Fruit fly (Drosophila melanogaster) whole organism, embryonic: ENCODE results near the gene KdelR.

Source experiments
- Antp ChIP-seq: fragments of 200-800 bp; sonication (Bioruptor generic); optimal IDR thresholded peaks from 3 replicates; lab custom pipeline; 2016; ENCODE audit warnings: missing biosample characterization, missing genetic modification characterization
- Bgb ChIP-seq: fragments of 200-800 bp; sonication (Bioruptor generic); IDR thresholded peaks from 2 replicates; pipeline ENCODE4 v1.3.6; 2022; ENCODE audit warnings: missing biosample characterization, missing genetic modification characterization; ENCODE audit not compliant: partially characterized antibody
- CG10209 ChIP-seq: fragments of 200-800 bp; sonication (Bioruptor generic); optimal IDR thresholded peaks from 3 replicates; lab custom pipeline; 2017; ENCODE audit warnings: missing biosample characterization, mild to moderate bottlenecking, missing genetic modification characterization, missing genetic modification reagents
- CG10959 ChIP-seq: fragments of 200-800 bp; sonication (Bioruptor generic); IDR thresholded peaks from 2 replicates; pipeline ENCODE4 v1.3.6; 2022; ENCODE audit warnings: missing biosample characterization, missing genetic modification characterization
- CG11398 ChIP-seq: fragments of 200-800 bp; sonication (Bioruptor generic); optimal IDR thresholded peaks from 2 replicates; lab custom pipeline; 2016; ENCODE audit warnings: missing biosample characterization, missing genetic modification characterization
- CG11456 ChIP-seq: fragments of 200-800 bp; sonication (Bioruptor generic); IDR thresholded peaks from 3 replicates; pipeline ENCODE4 v1.3.6; 2022; ENCODE audit warnings: missing biosample characterization, missing genetic modification characterization
- CG13287 ChIP-seq: fragments of 200-800 bp; sonication (Bioruptor generic); IDR thresholded peaks from 2 replicates; pipeline ENCODE4 v1.3.6; 2022; ENCODE audit warnings: missing biosample characterization, missing genetic modification characterization; ENCODE audit not compliant: partially characterized antibody
- CG13296 ChIP-seq: fragments of 200-800 bp; sonication (Bioruptor generic); optimal IDR thresholded peaks from 3 replicates; lab custom pipeline; 2018; ENCODE audit warnings: missing biosample characterization, mild to moderate bottlenecking, missing genetic modification characterization
- CG14050 ChIP-seq: fragments of 200-800 bp; sonication (Bioruptor generic); IDR thresholded peaks from 3 replicates; pipeline ENCODE4 v1.3.6; 2022; ENCODE audit warnings: missing biosample characterization, missing genetic modification characterization
- CG14667 ChIP-seq: fragments of 200-800 bp; sonication (Bioruptor generic); IDR thresholded peaks from 2 replicates; pipeline ENCODE4 v1.3.6; 2022; ENCODE audit warnings: missing biosample characterization, missing genetic modification characterization
- CG15696 ChIP-seq: fragments of 200-800 bp; sonication (Bioruptor generic); optimal IDR thresholded peaks from 2 replicates; lab custom pipeline; 2019; ENCODE audit warnings: missing biosample characterization, mild to moderate bottlenecking, missing genetic modification characterization, moderate library complexity
- CG17361 ChIP-seq: fragments of 200-800 bp; sonication (Bioruptor generic); IDR thresholded peaks from 3 replicates; pipeline ENCODE4 v1.3.6; 2022; ENCODE audit warnings: missing biosample characterization, missing genetic modification characterization
- CG17385 ChIP-seq: fragments of 200-800 bp; sonication (Bioruptor generic); optimal IDR thresholded peaks from 3 replicates; lab custom pipeline; 2018; ENCODE audit warnings: missing biosample characterization, mild to moderate bottlenecking, missing genetic modification characterization
- CG2120 ChIP-seq: fragments of 200-800 bp; sonication (Bioruptor generic); optimal IDR thresholded peaks from 3 replicates; lab custom pipeline; 2016; ENCODE audit warnings: missing biosample characterization, missing genetic modification characterization
- CG31224 ChIP-seq: fragments of 200-800 bp; sonication (Bioruptor generic); IDR thresholded peaks from 2 replicates; pipeline ENCODE4 v1.3.6; 2022; ENCODE audit warnings: missing biosample characterization, missing genetic modification characterization
- CG32772 ChIP-seq: fragments of 200-800 bp; sonication (Bioruptor generic); IDR thresholded peaks from 2 replicates; pipeline ENCODE4 v1.3.6; 2022; ENCODE audit warnings: missing biosample characterization, missing genetic modification characterization
- CG3407 ChIP-seq: fragments of 200-800 bp; sonication (Bioruptor generic); optimal IDR thresholded peaks from 2 replicates; lab custom pipeline; 2018; ENCODE audit warnings: missing biosample characterization, mild to moderate bottlenecking, missing genetic modification characterization
- CG4360 ChIP-seq: fragments of 200-800 bp; sonication (Bioruptor generic); IDR thresholded peaks from 2 replicates; pipeline ENCODE4 v1.3.6; 2022; ENCODE audit warnings: missing biosample characterization, missing genetic modification characterization
- CG43689 ChIP-seq: fragments of 200-800 bp; sonication (Bioruptor generic); IDR thresholded peaks from 2 replicates; pipeline ENCODE4 v1.3.6; 2022; ENCODE audit warnings: missing biosample characterization, missing genetic modification characterization
- CG4820 ChIP-seq: fragments of 200-800 bp; sonication (Bioruptor generic); optimal IDR thresholded peaks from 3 replicates; lab custom pipeline; 2016; ENCODE audit warnings: missing biosample characterization, missing genetic modification characterization
- CG6272 ChIP-seq: fragments of 200-800 bp; sonication (Bioruptor generic); IDR thresholded peaks from 2 replicates; pipeline ENCODE4 v1.3.6; 2022; ENCODE audit warnings: missing biosample characterization, missing genetic modification characterization
- CG6765 ChIP-seq: fragments of 200-800 bp; sonication (Bioruptor generic); optimal IDR thresholded peaks from 3 replicates; lab custom pipeline; 2017; ENCODE audit warnings: missing biosample characterization, mild to moderate bottlenecking, missing genetic modification characterization
- CG7745 ChIP-seq: fragments of 200-800 bp; sonication (Bioruptor generic); optimal IDR thresholded peaks from 2 replicates; lab custom pipeline; 2018; ENCODE audit warnings: missing biosample characterization, mild to moderate bottlenecking, missing genetic modification characterization, moderate library complexity
- CG7987 ChIP-seq: fragments of 200-800 bp; sonication (Bioruptor generic); optimal IDR thresholded peaks from 2 replicates; lab custom pipeline; 2018; ENCODE audit warnings: missing biosample characterization, mild to moderate bottlenecking, missing genetic modification characterization, moderate library complexity
- CG9932 ChIP-seq: fragments of 200-800 bp; sonication (Bioruptor generic); IDR thresholded peaks from 2 replicates; pipeline ENCODE4 v1.3.6; 2022; ENCODE audit warnings: missing biosample characterization, missing genetic modification characterization
- Doc3 ChIP-seq: fragments of 200-800 bp; sonication (Bioruptor generic); IDR thresholded peaks from 3 replicates; pipeline ENCODE4 v1.3.6; 2022; ENCODE audit warnings: missing biosample characterization, missing genetic modification characterization; ENCODE audit not compliant: partially characterized antibody
- H15 ChIP-seq: fragments of 200-800 bp; sonication (Bioruptor generic); IDR thresholded peaks from 3 replicates; pipeline ENCODE4 v1.3.6; 2022; ENCODE audit warnings: missing biosample characterization, missing genetic modification characterization
- Lim3 ChIP-seq: fragments of 200-800 bp; sonication (Bioruptor generic); IDR thresholded peaks from 2 replicates; pipeline ENCODE4 v1.3.6; 2022; ENCODE audit warnings: missing biosample characterization, missing genetic modification characterization
- Oli ChIP-seq: fragments of 200-800 bp; sonication (Bioruptor generic); optimal IDR thresholded peaks from 2 replicates; lab custom pipeline; 2018; ENCODE audit warnings: missing biosample characterization, mild to moderate bottlenecking, missing genetic modification characterization, moderate library complexity
- PHDP ChIP-seq: fragments of 200-800 bp; sonication (Bioruptor generic); optimal IDR thresholded peaks from 3 replicates; lab custom pipeline; 2018; ENCODE audit warnings: missing biosample characterization, mild to moderate bottlenecking, missing genetic modification characterization, moderate library complexity
- Six4 ChIP-seq: fragments of 200-800 bp; sonication (Bioruptor generic); optimal IDR thresholded peaks from 2 replicates; lab custom pipeline; 2016; ENCODE audit warnings: missing biosample characterization, missing genetic modification characterization
- Xrp1 ChIP-seq: fragments of 200-800 bp; sonication (Bioruptor generic); IDR thresholded peaks from 2 replicates; pipeline ENCODE4 v1.3.6; 2022; ENCODE audit warnings: missing biosample characterization, missing genetic modification characterization
- abd-A ChIP-seq: fragments of 200-800 bp; sonication (Bioruptor generic); optimal IDR thresholded peaks from 3 replicates; lab custom pipeline; 2019; ENCODE audit warnings: missing biosample characterization, mild to moderate bottlenecking, missing genetic modification characterization, moderate library complexity
- bowl ChIP-seq: fragments of 200-800 bp; sonication (Bioruptor generic); IDR thresholded peaks from 2 replicates; pipeline ENCODE4 v1.3.6; 2022; ENCODE audit warnings: missing biosample characterization, missing genetic modification characterization
- br ChIP-seq: fragments of >200 bp; optimal IDR thresholded peaks from 2 replicates; lab custom pipeline; 2017
- btn ChIP-seq: fragments of 200-800 bp; sonication (Bioruptor generic); optimal IDR thresholded peaks from 2 replicates; lab custom pipeline; 2016; ENCODE audit warnings: missing biosample characterization, missing genetic modification characterization
- dan ChIP-seq: fragments of 200-800 bp; sonication (Bioruptor generic); IDR thresholded peaks from 2 replicates; pipeline ENCODE4 v1.3.6; 2022; ENCODE audit warnings: missing biosample characterization, missing genetic modification characterization
- ewg ChIP-seq: fragments of 200-800 bp; sonication (Bioruptor generic); optimal IDR thresholded peaks from 3 replicates; lab custom pipeline; 2017; ENCODE audit warnings: mild to moderate bottlenecking, missing biosample characterization, missing genetic modification reagents, missing genetic modification characterization
- eyg ChIP-seq: fragments of 200-800 bp; sonication (Bioruptor generic); optimal IDR thresholded peaks from 3 replicates; lab custom pipeline; 2016; ENCODE audit warnings: missing biosample characterization, missing genetic modification characterization
- gfzf ChIP-seq: fragments of 200-800 bp; sonication (Bioruptor generic); optimal IDR thresholded peaks from 2 replicates; lab custom pipeline; 2016; ENCODE audit warnings: missing biosample characterization, mild to moderate bottlenecking, missing genetic modification characterization, moderate library complexity
- gsb-n ChIP-seq: fragments of 200-800 bp; sonication (Bioruptor generic); optimal IDR thresholded peaks from 3 replicates; lab custom pipeline; 2018; ENCODE audit warnings: missing biosample characterization, mild to moderate bottlenecking, missing genetic modification characterization
- ham ChIP-seq: fragments of 200-800 bp; sonication (Bioruptor generic); IDR thresholded peaks from 2 replicates; pipeline ENCODE4 v1.3.6; 2022; ENCODE audit warnings: missing biosample characterization, missing genetic modification characterization
- kay ChIP-seq: fragments of 200-800 bp; sonication (Bioruptor generic); optimal IDR thresholded peaks from 2 replicates; lab custom pipeline; 2016; ENCODE audit warnings: missing biosample characterization, missing genetic modification characterization
- knrl ChIP-seq: fragments of 200-800 bp; sonication (Bioruptor generic); IDR thresholded peaks from 3 replicates; pipeline ENCODE4 v1.3.6; 2022; ENCODE audit warnings: missing biosample characterization, missing genetic modification characterization; ENCODE audit not compliant: partially characterized antibody
- lilli ChIP-seq: fragments of 200-800 bp; sonication (Bioruptor generic); optimal IDR thresholded peaks from 3 replicates; lab custom pipeline; 2016; ENCODE audit warnings: missing biosample characterization, missing genetic modification characterization
- mam ChIP-seq: fragments of 200-800 bp; sonication (Bioruptor generic); optimal IDR thresholded peaks from 3 replicates; lab custom pipeline; 2016; ENCODE audit warnings: missing biosample characterization, missing genetic modification characterization
- run ChIP-seq: fragments of 200-800 bp; sonication (Bioruptor generic); optimal IDR thresholded peaks from 3 replicates; lab custom pipeline; 2018; ENCODE audit warnings: missing biosample characterization, mild to moderate bottlenecking, missing genetic modification characterization
- stwl ChIP-seq: fragments of 200-800 bp; sonication (Bioruptor generic); optimal IDR thresholded peaks from 3 replicates; lab custom pipeline; 2018; ENCODE audit warnings: missing biosample characterization, mild to moderate bottlenecking, missing genetic modification characterization, moderate library complexity
- toy ChIP-seq: fragments of 200-800 bp; sonication (Bioruptor generic); IDR thresholded peaks from 2 replicates; pipeline ENCODE4 v1.3.6; 2022; ENCODE audit warnings: missing biosample characterization, missing genetic modification characterization
- vnd ChIP-seq: fragments of 200-800 bp; sonication (Bioruptor generic); IDR thresholded peaks from 3 replicates; pipeline ENCODE4 v1.3.6; 2022; ENCODE audit warnings: missing biosample characterization, missing genetic modification characterization; ENCODE audit not compliant: partially characterized antibody
- zen2 ChIP-seq: fragments of 200-800 bp; sonication (Bioruptor generic); IDR thresholded peaks from 3 replicates; pipeline ENCODE4 v1.3.6; 2022; ENCODE audit warnings: missing biosample characterization, missing genetic modification characterization; ENCODE audit not compliant: partially characterized antibody

The KdelR gene

DNA sequence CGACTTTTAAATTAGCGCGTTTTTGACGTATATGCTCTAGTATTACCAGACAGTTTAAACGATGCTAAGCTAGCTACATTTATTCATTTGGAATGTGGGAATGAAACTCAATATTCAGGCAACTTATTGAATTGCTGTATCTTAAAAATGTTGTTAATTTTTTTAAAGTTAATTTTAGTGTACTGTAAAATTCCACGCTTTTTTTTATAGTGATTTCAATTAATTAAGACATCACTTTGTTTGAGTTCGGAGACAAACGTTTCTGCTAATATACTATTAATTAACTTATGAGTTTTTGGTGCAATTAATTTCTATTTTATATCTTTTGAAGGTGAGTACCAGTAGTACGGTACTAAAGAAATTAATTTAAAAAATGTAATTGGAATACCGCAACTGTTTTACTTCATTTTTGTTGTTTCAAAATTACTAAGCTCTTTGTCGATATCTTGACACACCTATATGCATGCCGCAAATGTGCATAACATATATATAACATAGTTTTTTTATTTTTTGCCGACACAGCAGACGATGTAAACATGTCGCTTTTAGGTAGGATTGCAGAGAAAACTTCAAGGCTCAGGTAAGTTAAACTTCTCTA is 40.4 kb upstream of the KdelR start, which contains the start of the genes Cdk1 and mRpS7:
Gene Cdk1, minus strand, starts transcription at position 55 of the 598 bp plus-strand sequence.
Gene mRpS7, plus strand, starts transcription at position 455 of the 598 bp plus-strand sequence.
- TF ChIP-seq dan (GFP tag; lab: Robert Waterston, UW): no peak
- peak; percentile 68 for TF ChIP-seq CG17385
- TF ChIP-seq lilli: peak; percentile 71
- TF ChIP-seq CG7987 (GFP tag; lab: Kevin White, UChicago): no peak
- TF ChIP-seq eyg: no peak
- peak; percentile 60 for TF ChIP-seq CG15696 (tag; lab: Kevin White, UChicago)
- no peak for TF ChIP-seq Bgb
- no peak for TF ChIP-seq kay (GFP tag; lab: Kevin White, UChicago)
- no peak for TF ChIP-seq CG6765
- TF ChIP-seq CG9932 (GFP tag; lab: Robert Waterston, UW): peak; percentile 35; the same call in 1 of the 2 replicates
- TF ChIP-seq CG14667: no peak; the same call in 1 of the 2 replicates
- peak; percentile 76 for TF ChIP-seq gsb-n (tag; lab: Kevin White, UChicago)
- peak; percentile 92 for TF ChIP-seq CG17361 (GFP tag; lab: Robert Waterston, UW)
- TF ChIP-seq zen2 (GFP tag; lab: Robert Waterston, UW): no peak
- no peak for TF ChIP-seq br (lab: Kevin White, UChicago)
- peak; percentile 72 for TF ChIP-seq CG32772 (GFP tag; lab: Robert Waterston, UW)
- TF ChIP-seq CG14050 (GFP tag; lab: Robert Waterston, UW): peak; percentile 41; the same call in 1 of the 3 replicates
- no peak for TF ChIP-seq knrl (GFP tag; lab: Robert Waterston, UW)
- no peak for TF ChIP-seq CG10959 (GFP tag; lab: Robert Waterston, UW)
- no peak for TF ChIP-seq ham
- peak; percentile 81 for TF ChIP-seq PHDP (tag; lab: Kevin White, UChicago)
- TF ChIP-seq abd-A (tag; lab: Kevin White, UChicago): no peak
- TF ChIP-seq vnd (GFP tag; lab: Robert Waterston, UW): no peak
- TF ChIP-seq CG2120 (GFP tag; lab: Kevin White, UChicago): peak; percentile 80
- no peak for TF ChIP-seq CG11398 (GFP tag; lab: Kevin White, UChicago)
- no peak for TF ChIP-seq CG4360 (GFP tag; lab: Robert Waterston, UW)
- TF ChIP-seq Lim3 (GFP tag; lab: Robert Waterston, UW): no peak
- TF ChIP-seq Oli: peak; percentile 77
- TF ChIP-seq bowl (GFP tag; lab: Robert Waterston, UW): no peak
- peak; percentile 26 for TF ChIP-seq gfzf
- peak; percentile 52; the same call in 1 of the 3 replicates for TF ChIP-seq CG11456 (GFP tag; lab: Robert Waterston, UW)
- TF ChIP-seq btn (GFP tag; lab: Kevin White, UChicago): no peak
- no peak for TF ChIP-seq stwl (tag; lab: Kevin White, UChicago)
- TF ChIP-seq mam (GFP tag; lab: Kevin White, UChicago): peak; percentile 56
- TF ChIP-seq Doc3 (GFP tag; lab: Robert Waterston, UW): no peak
- TF ChIP-seq H15 (GFP tag; lab: Robert Waterston, UW): peak; percentile 47; the same call in 1 of the 3 replicates
- peak; percentile 43 for TF ChIP-seq Antp (GFP tag; lab: Kevin White, UChicago)
- peak; percentile 44 for TF ChIP-seq CG3407 (GFP tag; lab: Kevin White, UChicago)
- peak; percentile 39; the same call in 1 of the 2 replicates for TF ChIP-seq CG31224 (GFP tag; lab: Robert Waterston, UW)
- peak; percentile 69 for TF ChIP-seq Xrp1 (GFP tag; lab: Robert Waterston, UW)
- peak; percentile 54 for TF ChIP-seq CG13296
- TF ChIP-seq CG4820 (GFP tag; lab: Kevin White, UChicago): peak; percentile 70
- peak; percentile 68 for TF ChIP-seq CG10209
- no peak for TF ChIP-seq CG43689 (GFP tag; lab: Robert Waterston, UW)
- no peak for TF ChIP-seq run (tag; lab: Kevin White, UChicago)
- TF ChIP-seq CG7745: no peak
- peak; percentile 52 for TF ChIP-seq ewg (GFP tag; lab: Kevin White, UChicago)
- TF ChIP-seq CG13287 (GFP tag; lab: Robert Waterston, UW): no peak
- no peak for TF ChIP-seq toy
- 0 out of 2 replicates have a peak, but pooled peaks have one; percentile 7 for TF ChIP-seq CG6272 (GFP tag; lab: Robert Waterston, UW)
- peak; percentile 48 for TF ChIP-seq Six4
